Fruit fly (Drosophila melanogaster) whole organism, wandering third instar larva: ENCODE measurements around the gene dpr16.

Source experiments
- CG32264 ChIP-seq: fragments of 200-800 bp; sonication (Bioruptor generic); optimal IDR thresholded peaks from 2 replicates; lab custom pipeline; 2016; ENCODE audit warnings: missing biosample characterization, missing genetic modification characterization
- CG9705 ChIP-seq: fragments of 200-800 bp; sonication (Bioruptor generic); optimal IDR thresholded peaks from 2 replicates; lab custom pipeline; 2018; ENCODE audit warnings: missing biosample characterization, mild to moderate bottlenecking, missing genetic modification characterization
- CrebA ChIP-seq: fragments of 200-800 bp; sonication (Bioruptor generic); optimal IDR thresholded peaks from 2 replicates; lab custom pipeline; 2016; ENCODE audit warnings: missing biosample characterization, mild to moderate bottlenecking, missing genetic modification characterization, borderline replicate concordance
- Dfd ChIP-seq: fragments of >200 bp; optimal IDR thresholded peaks from 2 replicates; lab custom pipeline; 2017; ENCODE audit warnings: missing biosample characterization, missing genetic modification characterization
- Dif ChIP-seq: fragments of 200-275, 200-300 bp; sonication (Bioruptor generic); optimal IDR thresholded peaks from 2 replicates; lab custom pipeline; 2018; ENCODE audit warnings: missing biosample characterization, missing genetic modification characterization; ENCODE audit not compliant: partially characterized antibody
- HLH106 ChIP-seq: fragments of 200-800 bp; optimal IDR thresholded peaks from 3 replicates; lab custom pipeline; 2019; ENCODE audit warnings: missing biosample characterization, mild to moderate bottlenecking, missing genetic modification characterization, moderate library complexity
- Hnf4 ChIP-seq: fragments of 200-800 bp; sonication (Bioruptor generic); optimal IDR thresholded peaks from 2 replicates; lab custom pipeline; 2016; ENCODE audit warnings: missing biosample characterization, mild to moderate bottlenecking, missing genetic modification characterization
- Hr78 ChIP-seq: fragments of >200 bp; optimal IDR thresholded peaks from 2 replicates; lab custom pipeline; 2017; ENCODE audit warnings: missing biosample characterization, missing genetic modification characterization
- Jra ChIP-seq: sonication (Bioruptor generic); optimal IDR thresholded peaks from 2 replicates; lab custom pipeline; 2016; ENCODE audit warnings: missing biosample characterization, missing genetic modification characterization
- Mio ChIP-seq: sonication (Bioruptor generic); optimal IDR thresholded peaks from 2 replicates; lab custom pipeline; 2016; ENCODE audit warnings: missing biosample characterization, missing genetic modification characterization
- Myc ChIP-seq: fragments of >200 bp; optimal IDR thresholded peaks from 2 replicates; lab custom pipeline; 2017
- OdsH ChIP-seq: fragments of 200-800 bp; sonication (Bioruptor generic); optimal IDR thresholded peaks from 2 replicates; lab custom pipeline; 2016; ENCODE audit warnings: missing biosample characterization, mild to moderate bottlenecking, missing genetic modification characterization
- Sp1 ChIP-seq: fragments of 200-800 bp; sonication (Bioruptor generic); optimal IDR thresholded peaks from 3 replicates; lab custom pipeline; 2019; ENCODE audit warnings: missing biosample characterization, mild to moderate bottlenecking, missing genetic modification characterization, moderate library complexity
- Vsx2 ChIP-seq: fragments of 200-300, 225-300 bp; sonication (Bioruptor generic); optimal IDR thresholded peaks from 2 replicates; lab custom pipeline; 2018; ENCODE audit warnings: missing biosample characterization, missing genetic modification characterization; ENCODE audit not compliant: partially characterized antibody
- dl ChIP-seq, 2 experiments: fragments of 175-275, 200-275 bp in 1 of 2; fragments of 200-275 bp in 1 of 2; sonication (Bioruptor generic); optimal IDR thresholded peaks; lab custom pipeline; 2018; ENCODE audit warnings: mild to moderate bottlenecking in 2 of 2, missing biosample characterization in 2 of 2, missing genetic modification characterization in 2 of 2, moderate library complexity in 2 of 2; ENCODE audit not compliant: partially characterized antibody in 2 of 2, insufficient read depth in 1 of 2
- dmrt93B ChIP-seq: fragments of 200-800 bp; sonication (Bioruptor generic); optimal IDR thresholded peaks from 2 replicates; lab custom pipeline; 2018; ENCODE audit warnings: missing biosample characterization, mild to moderate bottlenecking, missing genetic modification characterization
- dsf ChIP-seq: sonication (Bioruptor generic); optimal IDR thresholded peaks from 2 replicates; lab custom pipeline; 2016; ENCODE audit warnings: missing biosample characterization, missing genetic modification characterization, borderline replicate concordance
- ey ChIP-seq: fragments of 200-800 bp; sonication (Bioruptor generic); optimal IDR thresholded peaks from 2 replicates; lab custom pipeline; 2016; ENCODE audit warnings: missing biosample characterization, missing genetic modification characterization
- foxo ChIP-seq, 2 experiments: fragments of 200-800 bp; sonication (Bioruptor generic); optimal IDR thresholded peaks; 2 replicates in 1 of 2; 3 replicates in 1 of 2; lab custom pipeline; 2016 to 2017; ENCODE audit warnings: missing biosample characterization in 2 of 2, missing genetic modification characterization in 2 of 2
- fru ChIP-seq: fragments of 200-800 bp; sonication (Bioruptor generic); optimal IDR thresholded peaks from 3 replicates; lab custom pipeline; 2016; ENCODE audit warnings: missing biosample characterization, mild to moderate bottlenecking, missing genetic modification characterization
- h ChIP-seq: fragments of 200-800 bp; sonication (Bioruptor generic); optimal IDR thresholded peaks from 3 replicates; lab custom pipeline; 2016; ENCODE audit warnings: missing biosample characterization, mild to moderate bottlenecking, missing genetic modification characterization
- jim ChIP-seq: fragments of 175-275, 200-325 bp; sonication (Bioruptor generic); optimal IDR thresholded peaks from 2 replicates; lab custom pipeline; 2016; ENCODE audit warnings: missing biosample characterization, mild to moderate bottlenecking, missing genetic modification characterization
- psq ChIP-seq: fragments of 200-800 bp; sonication (Bioruptor generic); optimal IDR thresholded peaks from 3 replicates; lab custom pipeline; 2017; ENCODE audit warnings: missing biosample characterization, mild to moderate bottlenecking, missing genetic modification characterization, moderate library complexity
- rgr ChIP-seq: fragments of 200-800 bp; sonication (Bioruptor generic); optimal IDR thresholded peaks from 3 replicates; lab custom pipeline; 2016; ENCODE audit warnings: missing biosample characterization, mild to moderate bottlenecking, missing genetic modification characterization
- sage ChIP-seq: fragments of 200-800 bp; sonication (Bioruptor generic); optimal IDR thresholded peaks from 2 replicates; lab custom pipeline; 2016; ENCODE audit warnings: missing biosample characterization, mild to moderate bottlenecking, missing genetic modification characterization
- tai ChIP-seq: sonication (Bioruptor generic); optimal IDR thresholded peaks from 2 replicates; lab custom pipeline; 2016; ENCODE audit warnings: missing biosample characterization, missing genetic modification characterization
- usp ChIP-seq: fragments of >200 bp; optimal IDR thresholded peaks from 2 replicates; lab custom pipeline; 2017; ENCODE audit warnings: missing biosample characterization, missing genetic modification characterization
- woc ChIP-seq: sonication (Bioruptor generic); optimal IDR thresholded peaks from 2 replicates; lab custom pipeline; 2016; ENCODE audit warnings: missing biosample characterization, mild to moderate bottlenecking, missing genetic modification characterization

Gene dpr16

dm6 chr3R:5159312-5159711, 8.6 kb downstream of the dpr16 start, which contains the start of gene CG12590:
TSS of gene CG12590 (plus strand) at chr3R:5159612.
- TF ChIP-seq Mio (GFP tag; lab: Kevin White, UChicago): no peak
- TF ChIP-seq CG32264 (GFP tag; lab: Kevin White, UChicago): no peak
- TF ChIP-seq ey (GFP tag; lab: Kevin White, UChicago): no peak
- no peak for TF ChIP-seq OdsH (GFP tag; lab: Kevin White, UChicago)
- no peak for TF ChIP-seq Vsx2
- TF ChIP-seq Dif (GFP tag; lab: Kevin White, UChicago): no peak
- no peak for TF ChIP-seq HLH106 (tag; lab: Kevin White, UChicago)
- TF ChIP-seq Hr78: no peak
- TF ChIP-seq rgr: no peak
- TF ChIP-seq CG9705 (GFP tag; lab: Kevin White, UChicago): no peak
- TF ChIP-seq dsf (GFP tag; lab: Kevin White, UChicago): no peak
- no peak for TF ChIP-seq Hnf4 (GFP tag; lab: Kevin White, UChicago)
- TF ChIP-seq usp (GFP tag; lab: Kevin White, UChicago): no peak
- TF ChIP-seq Sp1: no peak
- no peak for TF ChIP-seq jim (GFP tag; lab: Kevin White, UChicago)
- TF ChIP-seq psq (GFP tag; lab: Kevin White, UChicago): no peak
- TF ChIP-seq Jra: no peak
- no peak for TF ChIP-seq dmrt93B (GFP tag; lab: Kevin White, UChicago)
- TF ChIP-seq tai (GFP tag; lab: Kevin White, UChicago): no peak

- TF ChIP-seq Dfd (GFP tag; lab: Kevin White, UChicago): peak; percentile 68
- no peak for TF ChIP-seq Dif (GFP tag; lab: Kevin White, UChicago)
- no peak for TF ChIP-seq tai (GFP tag; lab: Kevin White, UChicago)
- TF ChIP-seq Hr78: no peak
- TF ChIP-seq woc (GFP tag; lab: Kevin White, UChicago): no peak
Measured at dm6 chr3R:5162213-5162612, 11.5 kb downstream of the dpr16 start.

dm6 chr3R:5171972-5172371, 21.3 kb downstream of the dpr16 start:
- TF ChIP-seq foxo (GFP tag; optimal IDR thresholded peaks at IDR 0.05; lab: Kevin White, UChicago) (no peak), HLH106 (tag; lab: Kevin White, UChicago) (no peak), ey (GFP tag; lab: Kevin White, UChicago) (no peak), dmrt93B (GFP tag; lab: Kevin White, UChicago) (no peak), Jra (no peak), Myc (no peak), CG9705 (GFP tag; lab: Kevin White, UChicago) (no peak)
- TF ChIP-seq, all 38 proteins: peak for 0

DNA sequence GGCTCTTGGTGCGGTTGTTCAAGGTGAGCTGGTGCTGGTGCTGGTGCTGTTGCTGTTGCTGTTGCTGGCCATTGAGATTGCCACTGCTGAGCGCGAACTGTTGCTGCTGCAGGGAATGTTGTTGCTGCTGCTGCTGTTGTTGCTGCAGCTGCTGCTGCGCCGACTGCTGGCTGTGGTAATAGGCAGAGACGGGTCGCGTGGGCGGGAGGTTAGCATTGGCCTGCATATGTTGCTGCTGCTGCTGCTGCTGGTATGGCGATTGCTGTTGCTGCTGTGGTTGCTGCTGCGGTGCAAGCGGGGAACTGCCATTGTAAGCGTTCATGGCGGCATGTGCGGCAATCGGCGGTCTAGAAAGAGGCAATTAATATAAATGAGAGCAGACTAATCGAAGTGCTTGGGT, 25.2 kb downstream of the dpr16 start:
- TF ChIP-seq woc (GFP tag; lab: Kevin White, UChicago) (no peak), Hr78 (no peak), Dfd (GFP tag; lab: Kevin White, UChicago) (peak; percentile 97)

DNA sequence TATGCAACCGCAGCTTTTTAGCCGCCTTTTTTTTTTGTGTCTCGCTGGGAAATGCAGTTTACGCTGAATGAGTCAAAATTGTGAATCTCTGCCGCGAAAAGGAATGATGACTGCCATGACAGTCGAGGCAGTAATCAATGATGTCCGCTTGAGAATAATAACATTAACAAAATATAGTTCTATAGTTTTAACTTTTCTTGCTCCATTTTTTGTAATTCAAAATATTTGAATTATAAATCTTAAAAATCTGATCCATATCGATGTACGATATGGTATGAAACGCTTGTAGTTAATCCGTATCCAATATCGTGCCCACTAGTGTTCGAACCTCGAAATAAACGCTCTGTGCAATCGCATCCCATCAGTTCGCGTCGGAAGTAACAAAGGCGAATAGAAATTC, 37.1 kb downstream of the dpr16 start:
- no peak for TF ChIP-seq dsf (GFP tag; lab: Kevin White, UChicago)
- no peak for TF ChIP-seq jim (GFP tag; lab: Kevin White, UChicago)
- no peak for TF ChIP-seq CrebA
- TF ChIP-seq foxo (GFP tag; optimal IDR thresholded peaks at IDR 0.05; lab: Kevin White, UChicago): peak in 1 of 2 experiments; percentile 9
- no peak for TF ChIP-seq sage (GFP tag; lab: Kevin White, UChicago)
- TF ChIP-seq dl (GFP tag; optimal IDR thresholded peaks at IDR 0.05; lab: Kevin White, UChicago; ENCODE audit: insufficient read depth in 1 of 2, partially characterized antibody in 2 of 2): no peak
- TF ChIP-seq CG32264 (GFP tag; lab: Kevin White, UChicago): no peak

dm6 chr3R:5193271-5193670, 42.6 kb downstream of the dpr16 start:
- TF ChIP-seq h: no peak
- no peak for TF ChIP-seq CG32264 (GFP tag; lab: Kevin White, UChicago)
- no peak for TF ChIP-seq Hnf4 (GFP tag; lab: Kevin White, UChicago)
- TF ChIP-seq Vsx2: no peak
- no peak for TF ChIP-seq fru (GFP tag; lab: Kevin White, UChicago)
- TF ChIP-seq psq (GFP tag; lab: Kevin White, UChicago): no peak
- no peak for TF ChIP-seq CG9705 (GFP tag; lab: Kevin White, UChicago)
- TF ChIP-seq rgr: no peak
